Worm (Caenorhabditis elegans) whole organism, L4/young adult: Measurements from ENCODE around the gene W08F4.10.

Source experiments
- W03F9.2 ChIP-seq: fragments of 150-350 bp; optimal IDR thresholded peaks from 2 replicates; lab custom pipeline; 2014; ENCODE audit warnings: missing biosample characterization, missing genetic modification characterization
- him-1 ChIP-seq: sonication (generic microtip); optimal IDR thresholded peaks from 2 replicates; lab custom pipeline; 2016; ENCODE audit warnings: missing genotype, missing genetic modification reagents, missing genetic modification characterization, missing compliant biosample characterization

- TF ChIP-seq W03F9.2 (no peak), him-1 (tag; lab: Kevin White, UChicago) (no peak)
Measured at ce11 chrII:584321-584848, 6.6 kb downstream of the W08F4.10 start, which contains the start of the genes W08F4.12 and W08F4.13.
